Worm (Caenorhabditis elegans) whole organism, L4/young adult: ENCODE measurements around the gene C27C12.1.

Source experiments
- W03F9.2 ChIP-seq: fragments of 150-350 bp; optimal IDR thresholded peaks from 2 replicates; lab custom pipeline; 2014; ENCODE audit warnings: missing biosample characterization, missing genetic modification characterization
- him-1 ChIP-seq: sonication (generic microtip); optimal IDR thresholded peaks from 2 replicates; lab custom pipeline; 2016; ENCODE audit warnings: missing genotype, missing genetic modification reagents, missing genetic modification characterization, missing compliant biosample characterization

DNA sequence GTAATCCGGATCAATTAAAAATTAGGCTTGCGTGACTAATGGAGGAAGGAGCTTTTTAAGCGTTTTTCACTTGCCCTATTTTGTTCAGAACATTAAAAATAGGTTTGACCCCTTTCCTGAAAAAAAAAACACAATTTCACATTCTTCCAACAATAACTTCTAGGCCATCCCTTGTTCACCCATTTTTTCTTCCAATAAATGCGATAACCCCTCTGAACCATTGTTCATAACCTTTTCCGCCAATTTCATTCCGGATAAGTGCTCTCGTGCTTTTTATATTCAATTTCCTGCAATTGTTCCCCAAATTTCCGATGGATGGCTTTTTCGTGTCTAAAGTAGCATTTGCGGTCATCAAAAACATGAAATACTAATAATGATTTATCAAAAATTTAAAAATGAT is 38.1 kb downstream of the C27C12.1 start:
- TF ChIP-seq W03F9.2 (tag; lab: Kevin White, UChicago): no peak
- TF ChIP-seq him-1 (tag; lab: Kevin White, UChicago): peak; percentile 25
